Fruit fly (Drosophila melanogaster): ENCODE measurements around the gene CG7432.

dm6 chr3R:19638004-19638403 is 26.8 kb upstream of the CG7432 start:
- TF ChIP-seq kay (GFP tag; ENCODE audit: borderline replicate concordance) = no peak
- TF ChIP-seq CG11617 (GFP tag; optimal IDR thresholded peaks at IDR 0.05) = no peak
- TF ChIP-seq Crg-1 (GFP tag; optimal IDR thresholded peaks at IDR 0.05) = no peak
- TF ChIP-seq ovo (GFP tag; optimal IDR thresholded peaks at IDR 0.05) = no peak
- TF ChIP-seq cic (GFP tag; optimal IDR thresholded peaks at IDR 0.05) = no peak
- no peak for TF ChIP-seq bab1 (GFP tag; optimal IDR thresholded peaks at IDR 0.05)
- TF ChIP-seq Clk (GFP tag; optimal IDR thresholded peaks at IDR 0.05) = no peak
- TF ChIP-seq toe (GFP tag; optimal IDR thresholded peaks at IDR 0.05) = no peak

All from whole organism, adult.